Fruit fly (Drosophila melanogaster): ENCODE data around the gene CG11085.

DNA sequence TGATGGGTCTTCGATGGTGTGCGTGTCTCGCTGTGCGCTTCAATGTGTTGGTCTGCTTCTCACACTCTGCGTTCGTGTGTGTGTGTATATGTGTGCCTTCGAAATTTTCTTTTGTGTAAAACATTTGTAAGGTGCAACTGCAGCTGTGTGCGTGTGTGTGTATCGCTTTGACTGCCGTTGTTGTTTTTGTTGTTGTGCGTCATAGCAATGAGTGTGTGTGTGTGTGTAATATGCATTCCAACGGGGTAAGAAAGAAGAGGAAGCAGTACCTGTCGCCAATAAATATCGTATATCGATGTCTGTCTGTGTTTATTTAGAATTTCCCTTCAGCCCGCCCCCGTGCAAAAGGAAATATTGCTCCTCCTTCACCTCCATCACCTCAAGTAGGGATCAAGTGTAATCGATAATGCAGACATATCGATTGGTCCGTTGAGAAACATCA lies 38.2 kb downstream of the CG11085 start:
- TF ChIP-seq CG8301 (tag; optimal IDR thresholded peaks at IDR 0.05): peak; percentile 23
- peak; percentile 53 for TF ChIP-seq CG32121 (GFP tag; IDR thresholded peaks at IDR 0.05)
- no peak for TF ChIP-seq Ets98B (GFP tag; IDR thresholded peaks at IDR 0.05)
- TF ChIP-seq EcR (GFP tag; optimal IDR thresholded peaks at IDR 0.05): peak; percentile 44
- TF ChIP-seq Pif1A (GFP tag; optimal IDR thresholded peaks at IDR 0.05): peak; percentile 23
- TF ChIP-seq CG8159 (tag; optimal IDR thresholded peaks at IDR 0.05): peak; percentile 17
- TF ChIP-seq CG15710 (tag; optimal IDR thresholded peaks at IDR 0.05): peak; percentile 10
- no peak; the same call in 1 of the 2 replicates for TF ChIP-seq CG12605 (GFP tag; IDR thresholded peaks at IDR 0.05)
- TF ChIP-seq CG17806 (tag; optimal IDR thresholded peaks at IDR 0.05): no peak
- peak; percentile 62; the same call in 1 of the 3 replicates for TF ChIP-seq fd96Ca (GFP tag; IDR thresholded peaks at IDR 0.05)
- TF ChIP-seq CG4496 (GFP tag; IDR thresholded peaks at IDR 0.05): 0 out of 3 replicates have a peak, but pooled peaks have one; percentile 13
- TF ChIP-seq CG34367 (tag; optimal IDR thresholded peaks at IDR 0.05): no peak

Data from whole organism, pupa.